Worm (Caenorhabditis elegans) whole organism, late embryonic: ENCODE measurements around the gene srg-41.
A peak's percentile ranks its signal among the peaks of the same experiment; 100 is the strongest.

Source experiments
- C38D4.7 ChIP-seq: fragments of 200-800 bp; sonication (Bioruptor generic); optimal IDR thresholded peaks from 2 replicates; lab custom pipeline; 2018; ENCODE audit warnings: mild to moderate bottlenecking, missing genetic modification characterization, moderate library complexity, missing compliant biosample characterization
- K09A11.1 ChIP-seq: sonication (generic microtip); optimal IDR thresholded peaks from 2 replicates; lab custom pipeline; 2017; ENCODE audit warnings: antibody characterized with exemption, mild to moderate bottlenecking, missing genetic modification characterization, missing compliant biosample characterization; ENCODE audit not compliant: insufficient read depth
- Y22D7AL.16 ChIP-seq: sonication (generic microtip); optimal IDR thresholded peaks from 2 replicates; lab custom pipeline; 2016; ENCODE audit warnings: missing genetic modification characterization, missing compliant biosample characterization
- ahr-1 ChIP-seq: sonication (generic microtip); optimal IDR thresholded peaks from 2 replicates; lab custom pipeline; 2016; ENCODE audit warnings: missing genetic modification characterization, missing compliant biosample characterization
- ama-1 ChIP-seq: fragments of 150-350 bp; optimal IDR thresholded peaks from 2 replicates; lab custom pipeline; 2014
- ceh-14 ChIP-seq: sonication (generic microtip); optimal IDR thresholded peaks from 2 replicates; lab custom pipeline; 2016; ENCODE audit warnings: missing genotype, missing genetic modification characterization, missing compliant biosample characterization
- ceh-18 ChIP-seq: sonication (generic microtip); optimal IDR thresholded peaks from 2 replicates; lab custom pipeline; 2016; ENCODE audit warnings: missing genetic modification characterization, missing compliant biosample characterization
- ceh-2 ChIP-seq: sonication (generic microtip); optimal IDR thresholded peaks from 2 replicates; lab custom pipeline; 2016; ENCODE audit warnings: missing genotype, missing genetic modification characterization, missing compliant biosample characterization
- ceh-22 ChIP-seq: sonication (generic microtip); optimal IDR thresholded peaks from 2 replicates; lab custom pipeline; 2017; ENCODE audit warnings: missing biosample characterization, missing genetic modification characterization
- ceh-30 ChIP-seq: fragments of 150-350 bp; optimal IDR thresholded peaks from 2 replicates; lab custom pipeline; 2014; ENCODE audit warnings: missing biosample characterization, missing genetic modification characterization
- ceh-45 ChIP-seq: fragments of 200-800 bp; sonication (Bioruptor generic); IDR thresholded peaks from 2 replicates; pipeline ENCODE4 v1.3.6; 2022; ENCODE audit warnings: missing genetic modification reagents, missing genetic modification characterization, missing compliant biosample characterization
- ceh-6 ChIP-seq: fragments of 200-800 bp; sonication (Bioruptor generic); optimal IDR thresholded peaks from 2 replicates; lab custom pipeline; 2018; ENCODE audit warnings: mild to moderate bottlenecking, missing genetic modification characterization, missing compliant biosample characterization
- ceh-9 ChIP-seq: sonication (generic microtip); optimal IDR thresholded peaks from 2 replicates; lab custom pipeline; 2016; ENCODE audit warnings: mild to moderate bottlenecking, missing genetic modification characterization, inconsistent platforms, missing compliant biosample characterization
- che-1 ChIP-seq: sonication (generic microtip); optimal IDR thresholded peaks from 2 replicates; lab custom pipeline; 2016; ENCODE audit warnings: mild to moderate bottlenecking, missing genetic modification characterization, missing compliant biosample characterization
- dve-1 ChIP-seq: sonication (generic microtip); optimal IDR thresholded peaks from 2 replicates; lab custom pipeline; 2017; ENCODE audit warnings: antibody characterized with exemption, mild to moderate bottlenecking, missing genetic modification characterization, missing compliant biosample characterization
- elt-2 ChIP-seq: sonication (generic microtip); optimal IDR thresholded peaks from 2 replicates; lab custom pipeline; 2016; ENCODE audit warnings: missing genetic modification reagents, missing genetic modification characterization, missing compliant biosample characterization
- elt-4 ChIP-seq: sonication (generic microtip); optimal IDR thresholded peaks from 2 replicates; lab custom pipeline; 2016; ENCODE audit warnings: missing genetic modification characterization, missing compliant biosample characterization
- fax-1 ChIP-seq: sonication (generic microtip); optimal IDR thresholded peaks from 2 replicates; lab custom pipeline; 2016; ENCODE audit warnings: missing genotype, missing genetic modification characterization, missing compliant biosample characterization
- fkh-10 ChIP-seq: fragments of 150-350 bp; optimal IDR thresholded peaks from 2 replicates; lab custom pipeline; 2014; ENCODE audit warnings: missing biosample characterization, missing genetic modification reagents, missing genetic modification characterization
- fkh-6 ChIP-seq: sonication (generic microtip); optimal IDR thresholded peaks from 2 replicates; lab custom pipeline; 2016; ENCODE audit warnings: missing genetic modification characterization, missing compliant biosample characterization
- gmeb-2 ChIP-seq: sonication (generic microtip); optimal IDR thresholded peaks from 2 replicates; lab custom pipeline; 2016; ENCODE audit warnings: missing genetic modification characterization, inconsistent platforms, missing compliant biosample characterization
- hlh-13 ChIP-seq: fragments of 200-800 bp; sonication (Bioruptor generic); optimal IDR thresholded peaks from 2 replicates; lab custom pipeline; 2018; ENCODE audit warnings: mild to moderate bottlenecking, missing genetic modification characterization, missing compliant biosample characterization
- hlh-15 ChIP-seq: sonication (generic microtip); optimal IDR thresholded peaks from 2 replicates; lab custom pipeline; 2016; ENCODE audit warnings: missing genetic modification characterization, missing compliant biosample characterization
- hlh-30 ChIP-seq: sonication (generic microtip); optimal IDR thresholded peaks from 2 replicates; lab custom pipeline; 2017; ENCODE audit warnings: antibody characterized with exemption, missing genetic modification characterization, missing compliant biosample characterization; ENCODE audit not compliant: insufficient read depth
- hlh-8 ChIP-seq: sonication (generic microtip); optimal IDR thresholded peaks from 2 replicates; lab custom pipeline; 2016; ENCODE audit warnings: missing genotype, missing genetic modification characterization, missing compliant biosample characterization
- lim-6 ChIP-seq: sonication (generic microtip); optimal IDR thresholded peaks from 2 replicates; lab custom pipeline; 2016; ENCODE audit warnings: missing genetic modification characterization, missing compliant biosample characterization
- lin-11 ChIP-seq: fragments of 200-800 bp; sonication (Bioruptor generic); optimal IDR thresholded peaks from 2 replicates; lab custom pipeline; 2018; ENCODE audit warnings: mild to moderate bottlenecking, missing genetic modification characterization, missing compliant biosample characterization
- madf-2 ChIP-seq: sonication (generic microtip); optimal IDR thresholded peaks from 2 replicates; lab custom pipeline; 2017; ENCODE audit warnings: missing genetic modification characterization, missing compliant biosample characterization
- nfya-1 ChIP-seq: sonication (generic microtip); optimal IDR thresholded peaks from 2 replicates; lab custom pipeline; 2017; ENCODE audit warnings: missing genetic modification characterization, mild to moderate bottlenecking, missing compliant biosample characterization, antibody characterized with exemption, moderate library complexity
- nhr-11 ChIP-seq: fragments of 150-350 bp; optimal IDR thresholded peaks from 2 replicates; lab custom pipeline; 2014; ENCODE audit warnings: missing biosample characterization, missing genetic modification characterization
- npax-4 ChIP-seq: sonication (generic microtip); optimal IDR thresholded peaks from 2 replicates; lab custom pipeline; 2016; ENCODE audit warnings: missing genetic modification characterization, missing compliant biosample characterization
- odd-2 ChIP-seq: sonication (generic microtip); optimal IDR thresholded peaks from 2 replicates; lab custom pipeline; 2017; ENCODE audit warnings: antibody characterized with exemption, mild to moderate bottlenecking, missing genetic modification characterization, missing compliant biosample characterization
- pag-3 ChIP-seq: sonication (generic microtip); optimal IDR thresholded peaks from 2 replicates; lab custom pipeline; 2016; ENCODE audit warnings: missing compliant biosample characterization, missing genetic modification characterization, borderline replicate concordance
- pat-9 ChIP-seq: fragments of 200-800 bp; sonication (Bioruptor generic); optimal IDR thresholded peaks from 2 replicates; lab custom pipeline; 2018; ENCODE audit warnings: mild to moderate bottlenecking, missing genetic modification characterization, moderate library complexity, missing compliant biosample characterization
- pha-4 ChIP-seq: fragments of 150-350 bp; optimal IDR thresholded peaks from 2 replicates; lab custom pipeline; 2018; ENCODE audit warnings: missing biosample characterization, missing genetic modification reagents, missing genetic modification characterization
- pqm-1 ChIP-seq: sonication (generic microtip); optimal IDR thresholded peaks from 2 replicates; lab custom pipeline; 2016; ENCODE audit warnings: missing genetic modification characterization, missing compliant biosample characterization
- pros-1 ChIP-seq: fragments of 150-350 bp; optimal IDR thresholded peaks from 2 replicates; lab custom pipeline; 2014; ENCODE audit warnings: missing biosample characterization, missing genetic modification reagents, missing genetic modification characterization
- ref-2 ChIP-seq: sonication (generic microtip); optimal IDR thresholded peaks from 2 replicates; lab custom pipeline; 2016; ENCODE audit warnings: missing genetic modification characterization, missing compliant biosample characterization
- sox-4 ChIP-seq: sonication (generic microtip); optimal IDR thresholded peaks from 2 replicates; lab custom pipeline; 2017; ENCODE audit warnings: mild to moderate bottlenecking, missing genetic modification characterization, inconsistent platforms, missing compliant biosample characterization
- tbx-2 ChIP-seq: sonication (generic microtip); optimal IDR thresholded peaks from 2 replicates; lab custom pipeline; 2016; ENCODE audit warnings: missing genetic modification characterization, missing compliant biosample characterization
- tbx-7 ChIP-seq: sonication (generic microtip); optimal IDR thresholded peaks from 2 replicates; lab custom pipeline; 2016; ENCODE audit warnings: missing genotype, missing genetic modification characterization, missing compliant biosample characterization
- ttx-3 ChIP-seq: sonication (generic microtip); optimal IDR thresholded peaks from 2 replicates; lab custom pipeline; 2016; ENCODE audit warnings: missing genetic modification reagents, missing genetic modification characterization, missing compliant biosample characterization
- unc-3 ChIP-seq, 2 experiments: fragments of 200-800 bp in 1 of 2; sonication (Bioruptor generic) in 1 of 2; sonication (generic microtip) in 1 of 2; conservative IDR thresholded peaks in 1 of 2; optimal IDR thresholded peaks in 1 of 2; 2 replicates each; pipeline versions ENCODE4 v1.3.6 to Lab custom; 2016 to 2022; ENCODE audit warnings: missing compliant biosample characterization in 2 of 2, missing genetic modification characterization in 2 of 2, missing genetic modification reagents in 1 of 2
- unc-55 ChIP-seq: sonication (generic microtip); optimal IDR thresholded peaks from 2 replicates; lab custom pipeline; 2017; ENCODE audit warnings: missing biosample characterization, missing genetic modification reagents, missing genetic modification characterization
- zip-5 ChIP-seq: sonication (generic microtip); optimal IDR thresholded peaks from 2 replicates; lab custom pipeline; 2016; ENCODE audit warnings: missing genetic modification characterization, missing compliant biosample characterization
- ztf-16 ChIP-seq: sonication (generic microtip); optimal IDR thresholded peaks from 2 replicates; lab custom pipeline; 2017; ENCODE audit warnings: missing genetic modification characterization, missing compliant biosample characterization

srg-41 gene

ce11 chrV:11134296-11134695, 27.4 kb downstream of the srg-41 start, which contains the start of gene glb-3:
glb-3 (plus strand) TSS chrV:11134596.
- TF ChIP-seq pqm-1 (no peak), hlh-8 (tag; lab: Kevin White, UChicago) (no peak), unc-3 (GFP tag; conservative IDR thresholded peaks at IDR 0.05; lab: Robert Waterston, UW) (no peak), unc-3 (tag; optimal IDR thresholded peaks at IDR 0.05; lab: Kevin White, UChicago) (no peak), Y22D7AL.16 (tag; lab: Kevin White, UChicago) (no peak), npax-4 (tag; lab: Kevin White, UChicago) (no peak), ttx-3 (tag; lab: Kevin White, UChicago) (no peak), ama-1 (lab: Kevin White, UChicago) (no peak), ref-2 (tag; lab: Kevin White, UChicago) (no peak), tbx-7 (tag; lab: Kevin White, UChicago) (no peak), dve-1 (no peak), lim-6 (tag; lab: Kevin White, UChicago) (no peak)

ce11 chrV:11133516-11133915, 28.2 kb downstream of the srg-41 start:
- TF ChIP-seq ceh-9 (tag; lab: Kevin White, UChicago) (no peak), hlh-8 (tag; lab: Kevin White, UChicago) (peak; percentile 15)
- TF ChIP-seq, all 69 proteins: peak for 1

ce11 chrV:11131801-11132200, 29.9 kb downstream of the srg-41 start:
- TF ChIP-seq odd-2 (tag; lab: Kevin White, UChicago) (no peak), ztf-16 (tag; lab: Kevin White, UChicago) (no peak), zip-5 (tag; lab: Kevin White, UChicago) (no peak), ceh-2 (tag; lab: Kevin White, UChicago) (no peak), hlh-13 (GFP tag; lab: Kevin White, UChicago) (no peak), K09A11.1 (no peak), fkh-6 (tag; lab: Kevin White, UChicago) (no peak), pha-4 (no peak), ceh-45 (GFP tag; lab: Robert Waterston, UW) (no peak), unc-3 (GFP tag; conservative IDR thresholded peaks at IDR 0.05; lab: Robert Waterston, UW) (no peak), unc-3 (tag; optimal IDR thresholded peaks at IDR 0.05; lab: Kevin White, UChicago) (no peak), gmeb-2 (tag; lab: Kevin White, UChicago) (no peak), hlh-15 (tag; lab: Kevin White, UChicago) (no peak), C38D4.7 (GFP tag; lab: Kevin White, UChicago) (no peak), pat-9 (tag; lab: Kevin White, UChicago) (no peak), lin-11 (tag; lab: Kevin White, UChicago) (no peak), elt-4 (tag; lab: Kevin White, UChicago) (no peak), ceh-14 (tag; lab: Kevin White, UChicago) (no peak), madf-2 (no peak), Y22D7AL.16 (tag; lab: Kevin White, UChicago) (no peak), fax-1 (no peak)

DNA sequence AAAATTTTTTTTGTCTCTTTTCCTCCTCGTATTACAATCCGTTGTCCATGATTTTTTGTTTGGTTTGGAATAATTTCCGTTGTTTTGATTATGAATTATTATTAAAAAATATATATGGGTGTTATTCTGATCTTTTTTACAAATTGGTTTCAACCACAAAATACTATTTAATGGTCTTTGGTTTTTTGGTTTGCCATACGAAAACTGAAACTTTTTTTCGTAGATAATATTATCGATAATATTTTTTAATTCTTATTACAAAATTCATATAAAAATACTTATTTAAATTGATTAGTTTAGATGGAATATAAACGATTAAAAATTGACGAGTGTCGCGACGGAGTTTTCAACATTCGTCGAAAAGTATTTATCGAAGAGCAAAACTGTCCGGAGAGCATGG, 34.5 kb downstream of the srg-41 start, which contains the start of gene jmjd-5:
Gene jmjd-5, plus strand, starts transcription at position 301 of the 400 bp plus-strand sequence.
- TF ChIP-seq che-1 (tag; lab: Kevin White, UChicago) (no peak), fax-1 (no peak), ceh-6 (no peak), hlh-15 (tag; lab: Kevin White, UChicago) (no peak), hlh-8 (tag; lab: Kevin White, UChicago) (no peak), sox-4 (tag; lab: Kevin White, UChicago) (no peak), unc-55 (no peak), nfya-1 (no peak), ceh-22 (tag; lab: Kevin White, UChicago) (no peak), zip-5 (tag; lab: Kevin White, UChicago) (no peak), tbx-2 (no peak), ceh-30 (tag; lab: Kevin White, UChicago) (no peak), pros-1 (no peak), pag-3 (tag; lab: Kevin White, UChicago) (no peak), hlh-30 (no peak), ceh-18 (tag; lab: Kevin White, UChicago) (no peak), fkh-10 (GFP tag; lab: Kevin White, UChicago) (no peak), nhr-11 (tag; lab: Kevin White, UChicago) (no peak), ahr-1 (tag; lab: Kevin White, UChicago) (no peak), elt-2 (tag; lab: Kevin White, UChicago) (no peak)
